Worm (Caenorhabditis elegans) whole organism, L4 larva: ENCODE measurements around the gene gfat-1.

Source experiments
- D1046.2 ChIP-seq: fragments of 200-800 bp; sonication (Bioruptor generic); IDR thresholded peaks from 2 replicates; pipeline ENCODE4 v1.3.6; 2022; ENCODE audit warnings: missing genetic modification characterization, missing compliant biosample characterization
- F10B5.3 ChIP-seq: sonication (generic microtip); optimal IDR thresholded peaks from 2 replicates; lab custom pipeline; 2016; ENCODE audit warnings: mild to moderate bottlenecking, missing genetic modification characterization, missing compliant biosample characterization
- F37D6.2 ChIP-seq: sonication (generic microtip); optimal IDR thresholded peaks from 2 replicates; lab custom pipeline; 2016; ENCODE audit warnings: mild to moderate bottlenecking, missing genetic modification characterization, missing compliant biosample characterization
- F44E2.7 ChIP-seq: fragments of 200-800 bp; sonication (Bioruptor generic); IDR thresholded peaks from 2 replicates; pipeline ENCODE4 v2.1.2; 2022; ENCODE audit warnings: missing genetic modification characterization, missing compliant biosample characterization
- R02D3.7 ChIP-seq: fragments of 150-350 bp; sonication (generic microtip); optimal IDR thresholded peaks from 3 replicates; lab custom pipeline; 2014; ENCODE audit warnings: missing biosample characterization, missing genetic modification characterization
- Y105C5A.15 ChIP-seq: fragments of 200-800 bp; sonication (Bioruptor generic); IDR thresholded peaks from 2 replicates; pipeline ENCODE4 v1.3.6; 2022; ENCODE audit warnings: missing genetic modification characterization, missing compliant biosample characterization
- Y75B8A.6 ChIP-seq: fragments of 200-800 bp; sonication (Bioruptor generic); IDR thresholded peaks from 2 replicates; pipeline ENCODE4 v1.3.6; 2022; ENCODE audit warnings: missing genetic modification reagents, missing genetic modification characterization, missing compliant biosample characterization
- ZK337.2 ChIP-seq: fragments of 200-800 bp; sonication (Bioruptor generic); IDR thresholded peaks from 2 replicates; pipeline ENCODE4 v1.3.6; 2022; ENCODE audit warnings: missing genetic modification reagents, missing genetic modification characterization, missing compliant biosample characterization
- aha-1 ChIP-seq: fragments of 150-350 bp; peaks from one replicate; lab custom pipeline; 2014; ENCODE audit warnings: missing biosample characterization, missing genetic modification characterization
- ama-1 ChIP-seq: fragments of 150-350 bp; optimal IDR thresholded peaks from 2 replicates; lab custom pipeline; 2014; ENCODE audit warnings: inconsistent platforms, mixed read lengths
- attf-4 ChIP-seq: sonication (generic microtip); optimal IDR thresholded peaks from 3 replicates; lab custom pipeline; 2017; ENCODE audit warnings: missing biosample characterization, missing genetic modification characterization
- ceh-32 ChIP-seq: sonication (generic microtip); optimal IDR thresholded peaks from 2 replicates; lab custom pipeline; 2016; ENCODE audit warnings: mild to moderate bottlenecking, missing genetic modification characterization, missing compliant biosample characterization; ENCODE audit not compliant: poor library complexity
- ces-1 ChIP-seq: fragments of 150-350 bp; sonication (generic microtip); optimal IDR thresholded peaks from 4 replicates; lab custom pipeline; 2014; ENCODE audit warnings: missing biosample characterization, missing genetic modification reagents, missing genetic modification characterization
- cey-2 ChIP-seq: sonication (generic microtip); optimal IDR thresholded peaks from 3 replicates; lab custom pipeline; 2017; ENCODE audit warnings: missing genetic modification characterization, mild to moderate bottlenecking, missing compliant biosample characterization, antibody characterized with exemption, borderline replicate concordance; ENCODE audit not compliant: insufficient read depth
- daf-12 ChIP-seq: fragments of 150-350 bp; optimal IDR thresholded peaks from 2 replicates; lab custom pipeline; 2014; ENCODE audit warnings: missing biosample characterization, missing genetic modification reagents, missing genetic modification characterization
- daf-8 ChIP-seq: fragments of 200-800 bp; sonication (Bioruptor generic); IDR thresholded peaks from 2 replicates; pipeline ENCODE4 v1.3.6; 2022; ENCODE audit warnings: missing genetic modification characterization, missing compliant biosample characterization
- dpl-1 ChIP-seq: fragments of 150-350 bp; optimal IDR thresholded peaks from 2 replicates; lab custom pipeline; 2014; ENCODE audit warnings: missing biosample characterization, missing genetic modification reagents, missing genetic modification characterization
- duxl-1 ChIP-seq: sonication (generic microtip); optimal IDR thresholded peaks from 2 replicates; lab custom pipeline; 2016; ENCODE audit warnings: mild to moderate bottlenecking, missing genetic modification characterization, moderate library complexity, missing compliant biosample characterization; ENCODE audit not compliant: poor library complexity
- egl-43 ChIP-seq: fragments of 200-800 bp; sonication (Bioruptor generic); IDR thresholded peaks from 2 replicates; pipeline ENCODE4 v1.3.6; 2022; ENCODE audit warnings: missing genetic modification reagents, missing genetic modification characterization, missing compliant biosample characterization
- fkh-10 ChIP-seq: fragments of 150-350 bp; optimal IDR thresholded peaks from 2 replicates; lab custom pipeline; 2014; ENCODE audit warnings: missing biosample characterization, missing genetic modification reagents, missing genetic modification characterization
- fos-1 ChIP-seq: fragments of 150-350 bp; optimal IDR thresholded peaks from 2 replicates; lab custom pipeline; 2014; ENCODE audit warnings: missing biosample characterization, missing genetic modification characterization
- gei-8 ChIP-seq: fragments of 200-800 bp; sonication (Bioruptor generic); optimal IDR thresholded peaks from 2 replicates; lab custom pipeline; 2018; ENCODE audit warnings: mild to moderate bottlenecking, missing genetic modification characterization, missing compliant biosample characterization
- hlh-11 ChIP-seq: fragments of 200-800 bp; sonication (Bioruptor generic); optimal IDR thresholded peaks from 2 replicates; lab custom pipeline; 2018; ENCODE audit warnings: mild to moderate bottlenecking, missing genetic modification characterization, missing compliant biosample characterization
- hmg-1.1 ChIP-seq: fragments of 200-800 bp; sonication (Bioruptor generic); IDR thresholded peaks from 2 replicates; pipeline ENCODE4 v1.3.6; 2022; ENCODE audit warnings: missing genetic modification reagents, missing genetic modification characterization, missing compliant biosample characterization
- jun-1 ChIP-seq: fragments of 150-350 bp; optimal IDR thresholded peaks from 2 replicates; lab custom pipeline; 2014; ENCODE audit warnings: missing biosample characterization, missing genetic modification reagents, missing genetic modification characterization
- madf-5 ChIP-seq, 2 experiments: fragments of 200-800 bp; sonication (Bioruptor generic); IDR thresholded peaks; 2 replicates each; pipeline ENCODE4 v1.3.6; 2022; ENCODE audit warnings: missing compliant biosample characterization in 2 of 2, missing genetic modification characterization in 2 of 2
- mdt-29 ChIP-seq: fragments of 200-800 bp; sonication (Bioruptor generic); IDR thresholded peaks from 2 replicates; pipeline ENCODE4 v1.3.6; 2022; ENCODE audit warnings: missing genetic modification reagents, missing genetic modification characterization, missing compliant biosample characterization
- nhr-102 ChIP-seq: sonication (generic microtip); optimal IDR thresholded peaks from 2 replicates; lab custom pipeline; 2016; ENCODE audit warnings: mild to moderate bottlenecking, missing genetic modification characterization, moderate library complexity, missing compliant biosample characterization
- nhr-111 ChIP-seq: fragments of 200-800 bp; sonication (Bioruptor generic); optimal IDR thresholded peaks from 2 replicates; lab custom pipeline; 2018; ENCODE audit warnings: mild to moderate bottlenecking, missing genetic modification characterization, missing compliant biosample characterization
- nhr-237 ChIP-seq: sonication (generic microtip); optimal IDR thresholded peaks from 2 replicates; lab custom pipeline; 2017; ENCODE audit warnings: missing biosample characterization, missing genetic modification characterization
- nhr-41 ChIP-seq: fragments of 200-800 bp; sonication (Bioruptor generic); IDR thresholded peaks from 2 replicates; pipeline ENCODE4 v1.3.6; 2022; ENCODE audit warnings: missing genetic modification reagents, missing genetic modification characterization, missing compliant biosample characterization
- nhr-48 ChIP-seq: sonication (generic microtip); optimal IDR thresholded peaks from 2 replicates; lab custom pipeline; 2016; ENCODE audit warnings: mild to moderate bottlenecking, missing genetic modification characterization, missing compliant biosample characterization
- nhr-6 ChIP-seq: fragments of 150-350 bp; optimal IDR thresholded peaks from 2 replicates; lab custom pipeline; 2014; ENCODE audit warnings: missing biosample characterization, missing genetic modification characterization
- php-3 ChIP-seq: fragments of 200-800 bp; sonication (Bioruptor generic); IDR thresholded peaks from 2 replicates; pipeline ENCODE4 v1.3.6; 2022; ENCODE audit warnings: missing genetic modification reagents, missing genetic modification characterization, missing compliant biosample characterization
- pqm-1 ChIP-seq: sonication (generic microtip); optimal IDR thresholded peaks from 2 replicates; lab custom pipeline; 2017; ENCODE audit warnings: missing biosample characterization, missing genetic modification characterization
- set-16 ChIP-seq: fragments of 200-800 bp; sonication (Bioruptor generic); IDR thresholded peaks from 2 replicates; pipeline ENCODE4 v1.3.6; 2022; ENCODE audit warnings: missing genetic modification reagents, missing genetic modification characterization, missing compliant biosample characterization
- skn-1 ChIP-seq: fragments of 150-350 bp; optimal IDR thresholded peaks from 2 replicates; lab custom pipeline; 2014; ENCODE audit warnings: missing biosample characterization, missing genetic modification characterization
- unc-62 ChIP-seq, 3 experiments: fragments of 150-350 bp in 1 of 3; sonication (generic microtip); optimal IDR thresholded peaks in 2 of 3; peaks in 1 of 3; 1 replicate in 1 of 3; 2 replicates in 2 of 3; lab custom pipeline; 2014 to 2017; ENCODE audit warnings: missing biosample characterization in 3 of 3, missing genetic modification characterization in 3 of 3, missing genetic modification reagents in 3 of 3, missing genotype in 1 of 3
- vab-7 ChIP-seq: fragments of 200-800 bp; sonication (Bioruptor generic); IDR thresholded peaks from 2 replicates; pipeline ENCODE4 v1.3.6; 2022; ENCODE audit warnings: missing genetic modification reagents, missing genetic modification characterization, missing compliant biosample characterization
- zfp-2 ChIP-seq: sonication (generic microtip); optimal IDR thresholded peaks from 2 replicates; lab custom pipeline; 2016; ENCODE audit warnings: mild to moderate bottlenecking, missing genetic modification characterization, missing compliant biosample characterization
- zfp-3 ChIP-seq: fragments of 200-800 bp; sonication (Bioruptor generic); conservative IDR thresholded peaks from 2 replicates; pipeline ENCODE4 v1.3.6; 2022; ENCODE audit warnings: missing genetic modification reagents, missing genetic modification characterization, missing compliant biosample characterization
- zip-11 ChIP-seq: fragments of 200-800 bp; sonication (Bioruptor generic); IDR thresholded peaks from 2 replicates; pipeline ENCODE4 v1.3.6; 2022; ENCODE audit warnings: missing genetic modification characterization, missing compliant biosample characterization
- ztf-11 ChIP-seq: fragments of 150-350 bp; optimal IDR thresholded peaks from 2 replicates; lab custom pipeline; 2014; ENCODE audit warnings: missing biosample characterization, missing genetic modification characterization

Gene gfat-1

ce11 chrII:11569213-11569868 lies 25.9 kb downstream of the gfat-1 start, which contains the start of the genes F54D5.23 and F54D5.4:
F54D5.23 (minus strand) TSS chrII:11569287.
F54D5.4 (plus strand) TSS chrII:11569818.
- TF ChIP-seq daf-12 (tag; lab: Kevin White, UChicago) = no peak
- peak; percentile 73 for TF ChIP-seq pqm-1 (tag; lab: Kevin White, UChicago)
- no peak for TF ChIP-seq nhr-102 (tag; lab: Kevin White, UChicago)
- TF ChIP-seq dpl-1 = no peak

ce11 chrII:11568670-11569069 lies 26.5 kb downstream of the gfat-1 start:
- TF ChIP-seq php-3 (GFP tag; lab: Robert Waterston, UW) (no peak), attf-4 (no peak), F37D6.2 (tag; lab: Kevin White, UChicago) (no peak), cey-2 (tag; lab: Kevin White, UChicago) (no peak), fos-1 (tag; lab: Kevin White, UChicago) (no peak), nhr-111 (GFP tag; lab: Kevin White, UChicago) (no peak), Y105C5A.15 (GFP tag; lab: Robert Waterston, UW) (no peak), egl-43 (GFP tag; lab: Robert Waterston, UW) (no peak), zfp-2 (tag; lab: Kevin White, UChicago) (no peak), hlh-11 (tag; lab: Kevin White, UChicago) (no peak), ceh-32 (tag; lab: Kevin White, UChicago) (no peak), R02D3.7 (tag; lab: Kevin White, UChicago) (no peak), Y75B8A.6 (GFP tag; lab: Robert Waterston, UW) (no peak), fkh-10 (GFP tag; lab: Kevin White, UChicago) (no peak), D1046.2 (GFP tag; lab: Robert Waterston, UW) (no peak), zip-11 (GFP tag; lab: Robert Waterston, UW) (no peak), duxl-1 (tag; lab: Kevin White, UChicago) (no peak), nhr-41 (GFP tag; lab: Robert Waterston, UW) (no peak), nhr-48 (tag; lab: Kevin White, UChicago) (no peak), vab-7 (GFP tag; lab: Robert Waterston, UW) (no peak)

ce11 chrII:11566970-11567711 lies 28.1 kb downstream of the gfat-1 start, which contains the start of gene F54D5.5:
F54D5.5 (minus strand) TSS chrII:11567020.
- TF ChIP-seq unc-62 (GFP tag; optimal IDR thresholded peaks at IDR 0.05 in 1 of 2; lab: Kevin White, UChicago) (peak in 1 of 2 experiments; percentile 31), unc-62 (tag; optimal IDR thresholded peaks at IDR 0.05; lab: Kevin White, UChicago) (no peak), jun-1 (no peak), hmg-1.1 (GFP tag; lab: Robert Waterston, UW) (no peak), ama-1 (lab: Kevin White, UChicago) (no peak), egl-43 (GFP tag; lab: Robert Waterston, UW) (peak; percentile 69; the same call in 1 of the 2 replicates), daf-8 (GFP tag; lab: Robert Waterston, UW) (no peak), skn-1 (tag; lab: Kevin White, UChicago) (no peak), ces-1 (GFP tag; lab: Kevin White, UChicago) (no peak), set-16 (peak; percentile 68), F44E2.7 (GFP tag; lab: Robert Waterston, UW) (no peak), nhr-111 (GFP tag; lab: Kevin White, UChicago) (no peak), madf-5 (GFP tag; IDR thresholded peaks at IDR 0.05; lab: Robert Waterston, UW) (0 out of 4 replicates have a peak, but pooled peaks of 1 of the 2 experiments have one; percentile 60), F10B5.3 (no peak), zfp-3 (GFP tag; lab: Robert Waterston, UW) (no peak), Y105C5A.15 (GFP tag; lab: Robert Waterston, UW) (no peak), ztf-11 (no peak), dpl-1 (no peak), nhr-6 (tag; lab: Kevin White, UChicago) (peak; percentile 37), aha-1 (peak; percentile 43), mdt-29 (GFP tag; lab: Robert Waterston, UW) (no peak), nhr-237 (no peak), gei-8 (GFP tag; lab: Kevin White, UChicago) (no peak), D1046.2 (GFP tag; lab: Robert Waterston, UW) (no peak), ZK337.2 (GFP tag; lab: Robert Waterston, UW) (no peak)
